Worm (Caenorhabditis elegans) whole organism, L2 larva: ENCODE data around the gene F45C12.17.

Source experiments
- C34F6.9 ChIP-seq: fragments of 150-350 bp; optimal IDR thresholded peaks from 2 replicates; lab custom pipeline; 2014; ENCODE audit warnings: missing biosample characterization, missing genetic modification characterization
- F13H6.1 ChIP-seq: sonication (generic microtip); optimal IDR thresholded peaks from 2 replicates; lab custom pipeline; 2016; ENCODE audit warnings: missing genetic modification characterization, missing compliant biosample characterization
- R02D3.7 ChIP-seq: fragments of 150-350 bp; optimal IDR thresholded peaks from 2 replicates; lab custom pipeline; 2014; ENCODE audit warnings: missing biosample characterization, missing genetic modification characterization
- Y55F3AM.14 ChIP-seq: fragments of 200-800 bp; sonication (Bioruptor generic); optimal IDR thresholded peaks from 2 replicates; lab custom pipeline; 2018; ENCODE audit warnings: mild to moderate bottlenecking, missing genetic modification characterization, missing compliant biosample characterization
- ZK546.5 ChIP-seq: sonication (generic microtip); optimal IDR thresholded peaks from 2 replicates; lab custom pipeline; 2017; ENCODE audit warnings: missing biosample characterization, missing genetic modification characterization
- alr-1 ChIP-seq: fragments of 150-350 bp; optimal IDR thresholded peaks from 2 replicates; lab custom pipeline; 2014; ENCODE audit warnings: missing biosample characterization, missing genetic modification characterization
- ama-1 ChIP-seq: fragments of 150-350 bp; optimal IDR thresholded peaks from 2 replicates; lab custom pipeline; 2018; ENCODE audit warnings: inconsistent platforms
- blmp-1 ChIP-seq: sonication (generic microtip); optimal IDR thresholded peaks from 2 replicates; lab custom pipeline; 2017; ENCODE audit warnings: missing genetic modification characterization, mild to moderate bottlenecking, missing compliant biosample characterization, antibody characterized with exemption, moderate library complexity; ENCODE audit not compliant: insufficient read depth
- ceh-16 ChIP-seq: fragments of 150-350 bp; optimal IDR thresholded peaks from 2 replicates; lab custom pipeline; 2014; ENCODE audit warnings: missing biosample characterization, missing genetic modification characterization
- crh-2 ChIP-seq: sonication (generic microtip); optimal IDR thresholded peaks from 2 replicates; lab custom pipeline; 2017; ENCODE audit warnings: missing biosample characterization, missing genetic modification characterization
- dmd-4 ChIP-seq: sonication (generic microtip); optimal IDR thresholded peaks from 2 replicates; lab custom pipeline; 2017; ENCODE audit warnings: missing biosample characterization, missing genetic modification characterization
- egl-27 ChIP-seq: sonication (generic microtip); optimal IDR thresholded peaks from 3 replicates; lab custom pipeline; 2017; ENCODE audit warnings: missing biosample characterization, missing genetic modification reagents, missing genetic modification characterization
- elt-1 ChIP-seq: fragments of 150-350 bp; optimal IDR thresholded peaks from 2 replicates; lab custom pipeline; 2014; ENCODE audit warnings: missing biosample characterization, missing genetic modification characterization
- gmeb-1 ChIP-seq: fragments of 150-350 bp; optimal IDR thresholded peaks from 2 replicates; lab custom pipeline; 2014; ENCODE audit warnings: missing biosample characterization, missing genetic modification characterization
- lin-11 ChIP-seq: fragments of 150-350 bp; sonication (generic microtip); optimal IDR thresholded peaks from 2 replicates; lab custom pipeline; 2014; ENCODE audit warnings: missing biosample characterization, missing genetic modification characterization, inconsistent platforms, mixed read lengths
- lin-13 ChIP-seq: fragments of 150-350 bp; optimal IDR thresholded peaks from 2 replicates; lab custom pipeline; 2014; ENCODE audit warnings: missing biosample characterization, missing genetic modification reagents, missing genetic modification characterization
- lin-39 ChIP-seq: fragments of 150-350 bp; optimal IDR thresholded peaks from 2 replicates; lab custom pipeline; 2014; ENCODE audit warnings: missing biosample characterization, missing genetic modification reagents, missing genetic modification characterization
- lsy-2 ChIP-seq, 2 experiments: fragments of 150-350 bp in 1 of 2; sonication (generic microtip) in 1 of 2; optimal IDR thresholded peaks; 2 replicates each; lab custom pipeline; 2014 to 2017; ENCODE audit warnings: missing biosample characterization in 2 of 2, missing genetic modification characterization in 2 of 2
- mab-5 ChIP-seq: fragments of 150-350 bp; optimal IDR thresholded peaks from 2 replicates; lab custom pipeline; 2014; ENCODE audit warnings: missing biosample characterization, missing genetic modification characterization
- mdl-1 ChIP-seq, 2 experiments: fragments of 150-350 bp in 1 of 2; sonication (generic microtip) in 1 of 2; optimal IDR thresholded peaks; 2 replicates each; lab custom pipeline; 2017; ENCODE audit warnings: missing biosample characterization in 2 of 2, missing genetic modification characterization in 2 of 2
- nhr-10 ChIP-seq: sonication (generic microtip); optimal IDR thresholded peaks from 2 replicates; lab custom pipeline; 2017; ENCODE audit warnings: missing biosample characterization, missing genetic modification characterization
- nhr-12 ChIP-seq: fragments of 150-350 bp; optimal IDR thresholded peaks from 2 replicates; lab custom pipeline; 2014; ENCODE audit warnings: missing biosample characterization, missing genetic modification characterization
- nhr-23 ChIP-seq: fragments of 150-350 bp; optimal IDR thresholded peaks from 2 replicates; lab custom pipeline; 2014; ENCODE audit warnings: missing biosample characterization, missing genetic modification reagents, missing genetic modification characterization
- nhr-237 ChIP-seq: fragments of 150-350 bp; optimal IDR thresholded peaks from 2 replicates; lab custom pipeline; 2014; ENCODE audit warnings: missing biosample characterization, missing genetic modification characterization
- nhr-25 ChIP-seq: fragments of 150-350 bp; sonication (generic microtip); optimal IDR thresholded peaks from 3 replicates; lab custom pipeline; 2014; ENCODE audit warnings: missing biosample characterization, missing genetic modification characterization
- nhr-6 ChIP-seq: fragments of 150-350 bp; optimal IDR thresholded peaks from 2 replicates; lab custom pipeline; 2014; ENCODE audit warnings: missing biosample characterization, missing genetic modification characterization
- nhr-77 ChIP-seq: fragments of 150-350 bp; optimal IDR thresholded peaks from 2 replicates; lab custom pipeline; 2014; ENCODE audit warnings: missing biosample characterization, missing genetic modification characterization
- sma-3 ChIP-seq: sonication (generic microtip); optimal IDR thresholded peaks from 2 replicates; lab custom pipeline; 2016; ENCODE audit warnings: missing genetic modification reagents, missing genetic modification characterization, missing compliant biosample characterization
- unc-39 ChIP-seq: fragments of 150-350 bp; optimal IDR thresholded peaks from 2 replicates; lab custom pipeline; 2014; ENCODE audit warnings: missing biosample characterization, missing genetic modification characterization
- unc-55 ChIP-seq: fragments of 150-350 bp; sonication (generic microtip); optimal IDR thresholded peaks from 3 replicates; lab custom pipeline; 2014; ENCODE audit warnings: missing biosample characterization, missing genetic modification reagents, missing genetic modification characterization
- unc-62 ChIP-seq: fragments of 150-350 bp; optimal IDR thresholded peaks from 2 replicates; lab custom pipeline; 2014; ENCODE audit warnings: missing biosample characterization, missing genetic modification reagents, missing genetic modification characterization
- zag-1 ChIP-seq: fragments of 150-350 bp; optimal IDR thresholded peaks from 2 replicates; lab custom pipeline; 2014; ENCODE audit warnings: missing biosample characterization, missing genetic modification characterization
- ztf-1 ChIP-seq: fragments of 200-800 bp; sonication (Bioruptor generic); conservative IDR thresholded peaks from 2 replicates; pipeline ENCODE4 v1.3.6; 2022; ENCODE audit warnings: missing genetic modification characterization, missing compliant biosample characterization
- ztf-11 ChIP-seq: sonication (generic microtip); optimal IDR thresholded peaks from 2 replicates; lab custom pipeline; 2017; ENCODE audit warnings: missing biosample characterization, missing genetic modification characterization
- ztf-4 ChIP-seq: fragments of 150-350 bp; optimal IDR thresholded peaks from 2 replicates; lab custom pipeline; 2014; ENCODE audit warnings: missing biosample characterization, missing genetic modification characterization

Gene F45C12.17

ce11 chrII:1688813-1689212, 37.1 kb upstream of the F45C12.17 start, which contains the start of the genes fbxb-18 and fbxb-19:
Gene fbxb-18 (minus strand): TSS chrII:1688913.
Gene fbxb-19 (minus strand): TSS chrII:1689181.
- TF ChIP-seq nhr-77 (tag; lab: Kevin White, UChicago) (no peak), ztf-11 (tag; lab: Kevin White, UChicago) (no peak), Y55F3AM.14 (no peak), mab-5 (no peak), ZK546.5 (tag; lab: Kevin White, UChicago) (no peak), nhr-6 (tag; lab: Kevin White, UChicago) (no peak), ztf-1 (GFP tag; lab: Robert Waterston, UW) (no peak), C34F6.9 (tag; lab: Kevin White, UChicago) (no peak), unc-39 (tag; lab: Kevin White, UChicago) (no peak), ztf-4 (no peak), nhr-25 (tag; lab: Kevin White, UChicago) (no peak), unc-55 (GFP tag; lab: Kevin White, UChicago) (no peak), unc-62 (GFP tag; lab: Kevin White, UChicago) (no peak), alr-1 (tag; lab: Kevin White, UChicago) (no peak), blmp-1 (tag; lab: Kevin White, UChicago) (no peak), nhr-12 (tag; lab: Kevin White, UChicago) (no peak), lin-11 (tag; lab: Kevin White, UChicago) (no peak), gmeb-1 (tag; lab: Kevin White, UChicago) (no peak), sma-3 (GFP tag; lab: Kevin White, UChicago) (no peak), nhr-237 (tag; lab: Kevin White, UChicago) (no peak)

DNA sequence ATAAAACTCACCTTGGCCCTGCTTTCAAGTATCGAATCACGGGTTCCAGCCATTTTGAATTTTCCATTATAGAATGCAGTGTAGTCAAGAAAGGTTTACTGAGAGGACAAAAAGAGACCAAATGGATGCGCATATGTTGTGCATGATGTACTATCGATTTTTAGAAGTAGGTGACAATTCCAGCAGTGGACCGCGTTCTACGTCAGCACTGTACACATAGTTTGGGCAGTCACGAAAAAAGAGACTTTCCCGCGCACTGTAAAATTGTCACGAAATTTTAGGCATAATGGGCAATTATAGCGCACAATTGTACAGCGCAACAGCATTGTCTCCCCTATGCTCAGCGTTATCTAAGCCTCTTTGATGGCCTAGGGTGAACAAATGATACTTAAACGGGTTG, 34.9 kb upstream of the F45C12.17 start, which contains the start of gene fbxc-22:
fbxc-22 (minus strand) TSS at position 101 of the 400 bp plus-strand sequence.
- TF ChIP-seq mdl-1 (tag; optimal IDR thresholded peaks at IDR 0.05; lab: Kevin White, UChicago): no peak
- no peak for TF ChIP-seq lin-13 (GFP tag; lab: Kevin White, UChicago)
- no peak for TF ChIP-seq F13H6.1
- TF ChIP-seq nhr-25 (tag; lab: Kevin White, UChicago): no peak
- no peak for TF ChIP-seq blmp-1 (tag; lab: Kevin White, UChicago)
- TF ChIP-seq unc-62 (GFP tag; lab: Kevin White, UChicago): no peak
- TF ChIP-seq nhr-237 (tag; lab: Kevin White, UChicago): no peak
- TF ChIP-seq sma-3 (GFP tag; lab: Kevin White, UChicago): no peak
- no peak for TF ChIP-seq lin-39 (tag; lab: Kevin White, UChicago)
- no peak for TF ChIP-seq R02D3.7 (tag; lab: Kevin White, UChicago)
- TF ChIP-seq zag-1 (tag; lab: Kevin White, UChicago): no peak
- TF ChIP-seq Y55F3AM.14: no peak
- TF ChIP-seq dmd-4 (tag; lab: Kevin White, UChicago): no peak
- TF ChIP-seq nhr-10: no peak
- TF ChIP-seq lsy-2 (tag; optimal IDR thresholded peaks at IDR 0.05; lab: Kevin White, UChicago): no peak
- no peak for TF ChIP-seq crh-2 (tag; lab: Kevin White, UChicago)
- no peak for TF ChIP-seq elt-1 (tag; lab: Kevin White, UChicago)
- TF ChIP-seq C34F6.9 (tag; lab: Kevin White, UChicago): no peak
- TF ChIP-seq unc-55 (GFP tag; lab: Kevin White, UChicago): no peak

ce11 chrII:1692827-1693226, 33.1 kb upstream of the F45C12.17 start, which contains the start of gene fbxc-21:
Gene fbxc-21 (minus strand): TSS chrII:1692927.
- TF ChIP-seq ceh-16 (tag; lab: Kevin White, UChicago): no peak

- no peak for TF ChIP-seq R02D3.7 (tag; lab: Kevin White, UChicago)
- TF ChIP-seq ztf-1 (GFP tag; lab: Robert Waterston, UW): no peak
- no peak for TF ChIP-seq lin-11 (tag; lab: Kevin White, UChicago)
- TF ChIP-seq nhr-23 (tag; lab: Kevin White, UChicago): no peak
- TF ChIP-seq nhr-77 (tag; lab: Kevin White, UChicago): no peak
- TF ChIP-seq ama-1 (lab: Kevin White, UChicago): no peak
- no peak for TF ChIP-seq blmp-1 (tag; lab: Kevin White, UChicago)
- TF ChIP-seq ztf-4: no peak
- no peak for TF ChIP-seq egl-27 (tag; lab: Kevin White, UChicago)
These were observed 31.4 kb upstream of the F45C12.17 start, which contains the start of gene fbxc-26 for ce11 chrII:1694530-1694929. Gene fbxc-26 (minus strand): TSS chrII:1694630.
